Worm (Caenorhabditis elegans) whole organism, L4/young adult: ENCODE measurements around the gene wsp-1.

Source experiments
- W03F9.2 ChIP-seq: fragments of 150-350 bp; optimal IDR thresholded peaks from 2 replicates; lab custom pipeline; 2014; ENCODE audit warnings: missing biosample characterization, missing genetic modification characterization
- dao-5 ChIP-seq: sonication (generic microtip); optimal IDR thresholded peaks from 2 replicates; lab custom pipeline; 2016; ENCODE audit warnings: missing genotype, missing genetic modification characterization, moderate library complexity, missing compliant biosample characterization
- him-1 ChIP-seq: sonication (generic microtip); optimal IDR thresholded peaks from 2 replicates; lab custom pipeline; 2016; ENCODE audit warnings: missing genotype, missing genetic modification reagents, missing genetic modification characterization, missing compliant biosample characterization

ce11 chrIV:8247341-8247740, 48.6 kb upstream of the wsp-1 start:
- TF ChIP-seq dao-5 (tag; lab: Kevin White, UChicago) (no peak), him-1 (tag; lab: Kevin White, UChicago) (no peak), W03F9.2 (tag; lab: Kevin White, UChicago) (no peak)
